Fruit fly (Drosophila melanogaster) S2 (cell line): ENCODE data around the gene Suv3.

ENCODE experiments used
- CG8478 ChIP-seq: fragments of >200 bp; optimal IDR thresholded peaks from 2 replicates; lab custom pipeline; 2018
- CTCF ChIP-seq, 2 experiments: fragments of >200 bp; optimal IDR thresholded peaks; 2 replicates each; lab custom pipeline; 2018

DNA sequence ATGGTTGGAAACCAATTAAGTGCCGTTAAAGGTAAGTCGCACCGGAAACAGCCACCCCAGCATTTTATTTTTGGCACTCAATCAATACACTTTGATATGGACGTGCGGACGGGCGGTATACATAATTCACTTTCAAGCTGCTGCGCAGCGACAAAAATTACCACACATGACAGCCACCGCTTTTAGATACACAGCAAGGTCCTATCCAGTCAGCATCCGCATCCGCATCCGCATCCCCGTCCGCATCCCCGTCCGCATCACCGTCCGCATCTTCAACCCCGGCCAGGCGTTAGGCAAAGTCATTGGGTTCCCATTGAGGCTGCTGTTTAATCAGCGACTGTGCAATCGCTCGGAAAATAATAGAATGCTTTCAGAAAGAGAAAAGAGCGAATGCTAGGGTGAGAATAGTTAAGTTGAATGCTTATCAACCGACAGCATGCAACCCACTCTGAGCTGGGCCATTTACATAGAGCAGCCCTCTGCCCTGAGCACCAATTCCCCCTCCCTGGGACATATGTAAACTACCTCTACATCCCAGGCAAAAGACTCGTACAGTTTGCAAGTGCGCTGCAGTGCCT is 26.9 kb upstream of the Suv3 start:
- no peak for TF ChIP-seq CG8478 (lab: Kevin White, UChicago)
- no peak for TF ChIP-seq CTCF (optimal IDR thresholded peaks at IDR 0.05; lab: Kevin White, UChicago)
